Fruit fly (Drosophila melanogaster) whole organism, embryonic: ENCODE measurements around the gene Osbp.

Source experiments
- Ada2b ChIP-seq: fragments of 200-800 bp; sonication (Bioruptor generic); IDR thresholded peaks from 2 replicates; pipeline ENCODE4 v1.3.6; 2022; ENCODE audit warnings: missing biosample characterization, missing genetic modification characterization
- Atf6 ChIP-seq: fragments of 200-800 bp; sonication (Bioruptor generic); IDR thresholded peaks from 2 replicates; pipeline ENCODE4 v1.3.6; 2022; ENCODE audit warnings: missing biosample characterization, missing genetic modification characterization
- CG10979 ChIP-seq: fragments of 200-800 bp; sonication (Bioruptor generic); optimal IDR thresholded peaks from 2 replicates; lab custom pipeline; 2018; ENCODE audit warnings: missing biosample characterization, mild to moderate bottlenecking, missing genetic modification characterization, moderate library complexity
- CG11695 ChIP-seq: fragments of 200-800 bp; sonication (Bioruptor generic); IDR thresholded peaks from 3 replicates; pipeline ENCODE4 v1.3.6; 2022; ENCODE audit warnings: missing biosample characterization, missing genetic modification characterization
- CG11696 ChIP-seq: fragments of 200-800 bp; sonication (Bioruptor generic); IDR thresholded peaks from 2 replicates; pipeline ENCODE4 v1.3.6; 2022; ENCODE audit warnings: missing biosample characterization, missing genetic modification characterization
- CG12744 ChIP-seq: fragments of 200-800 bp; sonication (Bioruptor generic); optimal IDR thresholded peaks from 2 replicates; lab custom pipeline; 2016; ENCODE audit warnings: missing biosample characterization, missing genetic modification characterization
- CG12942 ChIP-seq: fragments of 200-800 bp; sonication (Bioruptor generic); optimal IDR thresholded peaks from 3 replicates; lab custom pipeline; 2016; ENCODE audit warnings: missing biosample characterization, missing genetic modification characterization
- CG13296 ChIP-seq: fragments of 200-800 bp; sonication (Bioruptor generic); optimal IDR thresholded peaks from 3 replicates; lab custom pipeline; 2018; ENCODE audit warnings: missing biosample characterization, mild to moderate bottlenecking, missing genetic modification characterization
- CG14710 ChIP-seq: fragments of 200-800 bp; sonication (Bioruptor generic); optimal IDR thresholded peaks from 3 replicates; lab custom pipeline; 2019; ENCODE audit warnings: missing biosample characterization, mild to moderate bottlenecking, missing genetic modification characterization, moderate library complexity
- CG16779 ChIP-seq: fragments of 200-800 bp; sonication (Bioruptor generic); IDR thresholded peaks from 2 replicates; pipeline ENCODE4 v1.3.6; 2022; ENCODE audit warnings: missing biosample characterization, missing genetic modification characterization
- CG17568 ChIP-seq: fragments of 200-800 bp; sonication (Bioruptor generic); optimal IDR thresholded peaks from 2 replicates; lab custom pipeline; 2018; ENCODE audit warnings: missing biosample characterization, mild to moderate bottlenecking, missing genetic modification characterization, moderate library complexity
- CG30020 ChIP-seq: fragments of 200-800 bp; optimal IDR thresholded peaks from 2 replicates; lab custom pipeline; 2019; ENCODE audit warnings: missing biosample characterization, mild to moderate bottlenecking, missing genetic modification characterization, moderate library complexity
- CG32772 ChIP-seq: fragments of 200-800 bp; sonication (Bioruptor generic); IDR thresholded peaks from 2 replicates; pipeline ENCODE4 v1.3.6; 2022; ENCODE audit warnings: missing biosample characterization, missing genetic modification characterization
- CG34224 ChIP-seq: fragments of 200-800 bp; sonication (Bioruptor generic); IDR thresholded peaks from 3 replicates; pipeline ENCODE4 v1.3.6; 2022; ENCODE audit warnings: missing biosample characterization, missing genetic modification characterization; ENCODE audit not compliant: partially characterized antibody
- CG43689 ChIP-seq: fragments of 200-800 bp; sonication (Bioruptor generic); IDR thresholded peaks from 2 replicates; pipeline ENCODE4 v1.3.6; 2022; ENCODE audit warnings: missing biosample characterization, missing genetic modification characterization
- CG4424 ChIP-seq: fragments of 200-800 bp; sonication (Bioruptor generic); optimal IDR thresholded peaks from 3 replicates; lab custom pipeline; 2016; ENCODE audit warnings: missing biosample characterization, missing genetic modification characterization
- CG4707 ChIP-seq: fragments of 200-800 bp; sonication (Bioruptor generic); optimal IDR thresholded peaks from 2 replicates; lab custom pipeline; 2018; ENCODE audit warnings: missing biosample characterization, mild to moderate bottlenecking, missing genetic modification characterization, moderate library complexity
- CG6813 ChIP-seq: fragments of 200-800 bp; sonication (Bioruptor generic); optimal IDR thresholded peaks from 2 replicates; lab custom pipeline; 2017; ENCODE audit warnings: missing biosample characterization, missing genetic modification characterization, mild to moderate bottlenecking, moderate library complexity, missing genetic modification reagents
- CG8765 ChIP-seq: fragments of 200-800 bp; sonication (Bioruptor generic); IDR thresholded peaks from 2 replicates; pipeline ENCODE4 v1.3.6; 2022; ENCODE audit warnings: missing biosample characterization, missing genetic modification characterization
- CG9215 ChIP-seq: fragments of 200-800 bp; sonication (Bioruptor generic); IDR thresholded peaks from 2 replicates; pipeline ENCODE4 v1.3.6; 2022; ENCODE audit warnings: missing biosample characterization, missing genetic modification characterization
- Drgx ChIP-seq: fragments of 200-800 bp; sonication (Bioruptor generic); IDR thresholded peaks from 2 replicates; pipeline ENCODE4 v1.3.6; 2022; ENCODE audit warnings: missing biosample characterization, missing genetic modification characterization
- Fer3 ChIP-seq: fragments of 200-800 bp; sonication (Bioruptor generic); optimal IDR thresholded peaks from 2 replicates; lab custom pipeline; 2018; ENCODE audit warnings: missing biosample characterization, mild to moderate bottlenecking, missing genetic modification characterization, moderate library complexity
- H2.0 ChIP-seq: fragments of 200-800 bp; sonication (Bioruptor generic); IDR thresholded peaks from 2 replicates; pipeline ENCODE4 v1.3.6; 2022; ENCODE audit warnings: missing biosample characterization, missing genetic modification characterization
- Hmr ChIP-seq: fragments of 200-800 bp; sonication (Bioruptor generic); optimal IDR thresholded peaks from 3 replicates; lab custom pipeline; 2017; ENCODE audit warnings: mild to moderate bottlenecking, missing biosample characterization, missing genetic modification reagents, missing genetic modification characterization
- MBD-R2 ChIP-seq: fragments of 200-800 bp; sonication (Bioruptor generic); IDR thresholded peaks from 2 replicates; pipeline ENCODE4 v1.3.6; 2022; ENCODE audit warnings: missing biosample characterization, missing genetic modification characterization
- Meics ChIP-seq: fragments of 200-800 bp; sonication (Bioruptor generic); optimal IDR thresholded peaks from 2 replicates; lab custom pipeline; 2017; ENCODE audit warnings: missing biosample characterization, mild to moderate bottlenecking, missing genetic modification characterization
- NK7.1 ChIP-seq: fragments of 200-800 bp; sonication (Bioruptor generic); optimal IDR thresholded peaks from 3 replicates; lab custom pipeline; 2016; ENCODE audit warnings: missing biosample characterization, missing genetic modification characterization
- Sox100B ChIP-seq: fragments of 200-800 bp; sonication (Bioruptor generic); optimal IDR thresholded peaks from 3 replicates; lab custom pipeline; 2018; ENCODE audit warnings: missing biosample characterization, mild to moderate bottlenecking, missing genetic modification characterization
- aop ChIP-seq: fragments of 200-800 bp; sonication (Bioruptor generic); IDR thresholded peaks from 2 replicates; pipeline ENCODE4 v1.3.6; 2022; ENCODE audit warnings: missing biosample characterization, missing genetic modification characterization
- bcd ChIP-seq: fragments of 200-800 bp; sonication (Bioruptor generic); optimal IDR thresholded peaks from 2 replicates; lab custom pipeline; 2017; ENCODE audit warnings: missing biosample characterization, mild to moderate bottlenecking, missing genetic modification characterization
- dati ChIP-seq: fragments of 200-800 bp; sonication (Bioruptor generic); IDR thresholded peaks from 2 replicates; pipeline ENCODE4 v1.3.6; 2022; ENCODE audit warnings: missing biosample characterization, missing genetic modification characterization
- esg ChIP-seq: fragments of 200-800 bp; sonication (Bioruptor generic); conservative IDR thresholded peaks from 2 replicates; pipeline ENCODE4 v1.3.6; 2022; ENCODE audit warnings: missing biosample characterization, missing genetic modification characterization
- grau ChIP-seq: fragments of 200-800 bp; optimal IDR thresholded peaks from 3 replicates; lab custom pipeline; 2019; ENCODE audit warnings: missing biosample characterization, mild to moderate bottlenecking, missing genetic modification characterization, moderate library complexity
- gt ChIP-seq: fragments of 200-800 bp; sonication (Bioruptor generic); IDR thresholded peaks from 2 replicates; pipeline ENCODE4 v1.3.6; 2022; ENCODE audit warnings: missing biosample characterization, missing genetic modification characterization
- h ChIP-seq: fragments of >200 bp; optimal IDR thresholded peaks from 2 replicates; lab custom pipeline; 2017
- insv ChIP-seq, 2 experiments: fragments of 200-800 bp; sonication (Bioruptor generic); optimal IDR thresholded peaks; 3 replicates each; lab custom pipeline; 2016 to 2018; ENCODE audit warnings: missing biosample characterization in 2 of 2, missing genetic modification characterization in 2 of 2
- ken ChIP-seq: fragments of 200-800 bp; sonication (Bioruptor generic); IDR thresholded peaks from 3 replicates; pipeline ENCODE4 v1.3.6; 2022; ENCODE audit warnings: missing biosample characterization, missing genetic modification characterization
- luna ChIP-seq: fragments of 200-800 bp; sonication (Bioruptor generic); optimal IDR thresholded peaks from 2 replicates; lab custom pipeline; 2016; ENCODE audit warnings: missing biosample characterization, missing genetic modification characterization
- nmo ChIP-seq: fragments of 200-800 bp; sonication (Bioruptor generic); optimal IDR thresholded peaks from 2 replicates; lab custom pipeline; 2018; ENCODE audit warnings: missing biosample characterization, mild to moderate bottlenecking, missing genetic modification characterization, moderate library complexity
- odd ChIP-seq: fragments of 200-800 bp; sonication (Bioruptor generic); optimal IDR thresholded peaks from 2 replicates; lab custom pipeline; 2017; ENCODE audit warnings: missing biosample characterization, mild to moderate bottlenecking, missing genetic modification characterization
- org-1 ChIP-seq: fragments of 200-800 bp; sonication (Bioruptor generic); optimal IDR thresholded peaks from 2 replicates; lab custom pipeline; 2017; ENCODE audit warnings: missing biosample characterization, missing genetic modification characterization
- pfk ChIP-seq: fragments of 200-800 bp; sonication (Bioruptor generic); optimal IDR thresholded peaks from 2 replicates; lab custom pipeline; 2018; ENCODE audit warnings: missing biosample characterization, mild to moderate bottlenecking, missing genetic modification characterization, moderate library complexity
- rib ChIP-seq: fragments of 200-800 bp; sonication (Bioruptor generic); IDR thresholded peaks from 2 replicates; pipeline ENCODE4 v1.3.6; 2022; ENCODE audit warnings: missing biosample characterization, missing genetic modification characterization
- row ChIP-seq: fragments of 200-800 bp; sonication (Bioruptor generic); IDR thresholded peaks from 3 replicates; pipeline ENCODE4 v1.3.6; 2022; ENCODE audit warnings: missing biosample characterization, missing genetic modification characterization
- run ChIP-seq: fragments of 200-800 bp; sonication (Bioruptor generic); optimal IDR thresholded peaks from 3 replicates; lab custom pipeline; 2018; ENCODE audit warnings: missing biosample characterization, mild to moderate bottlenecking, missing genetic modification characterization
- sens-2 ChIP-seq: fragments of 200-800 bp; sonication (Bioruptor generic); IDR thresholded peaks from 2 replicates; pipeline ENCODE4 v1.3.6; 2022; ENCODE audit warnings: missing biosample characterization, missing genetic modification characterization
- sug ChIP-seq: fragments of 200-800 bp; optimal IDR thresholded peaks from 2 replicates; lab custom pipeline; 2019; ENCODE audit warnings: missing biosample characterization, mild to moderate bottlenecking, missing genetic modification characterization, moderate library complexity
- tio ChIP-seq: fragments of 200-800 bp; sonication (Bioruptor generic); optimal IDR thresholded peaks from 2 replicates; lab custom pipeline; 2017; ENCODE audit warnings: missing biosample characterization, missing genetic modification characterization, inconsistent platforms
- tna ChIP-seq: fragments of 200-800 bp; sonication (Bioruptor generic); IDR thresholded peaks from 2 replicates; pipeline ENCODE4 v1.3.6; 2022; ENCODE audit warnings: missing biosample characterization, missing genetic modification characterization; ENCODE audit not compliant: partially characterized antibody
- toy ChIP-seq: fragments of 200-800 bp; sonication (Bioruptor generic); IDR thresholded peaks from 2 replicates; pipeline ENCODE4 v1.3.6; 2022; ENCODE audit warnings: missing biosample characterization, missing genetic modification characterization
- vnd ChIP-seq: fragments of 200-800 bp; sonication (Bioruptor generic); IDR thresholded peaks from 3 replicates; pipeline ENCODE4 v1.3.6; 2022; ENCODE audit warnings: missing biosample characterization, missing genetic modification characterization; ENCODE audit not compliant: partially characterized antibody

Osbp gene

dm6 chr3R:24893320-24893955 is 44.6 kb downstream of the Osbp start (continued):
- peak; percentile 93 for TF ChIP-seq Sox100B (GFP tag; lab: Kevin White, UChicago)
- no peak for TF ChIP-seq CG16779
- TF ChIP-seq tio (GFP tag; lab: Kevin White, UChicago) = no peak
- TF ChIP-seq vnd (GFP tag; lab: Robert Waterston, UW) = no peak
- peak; percentile 52 for TF ChIP-seq CG12942
- TF ChIP-seq CG14710 (tag; lab: Kevin White, UChicago) = peak; percentile 94
- TF ChIP-seq CG10979 (tag; lab: Kevin White, UChicago) = peak; percentile 95
- peak; percentile 79 for TF ChIP-seq CG13296 (GFP tag; lab: Kevin White, UChicago)
- no peak for TF ChIP-seq h (lab: Kevin White, UChicago)
- peak; percentile 68 for TF ChIP-seq Fer3 (tag; lab: Kevin White, UChicago)
- TF ChIP-seq Drgx (GFP tag; lab: Robert Waterston, UW) = peak; percentile 84
- peak; percentile 24; the same call in 1 of the 2 replicates for TF ChIP-seq H2.0
- TF ChIP-seq CG32772 (GFP tag; lab: Robert Waterston, UW) = peak; percentile 34
- peak; percentile 85 for TF ChIP-seq CG11695 (GFP tag; lab: Robert Waterston, UW)
- peak; percentile 76 for TF ChIP-seq run
- TF ChIP-seq nmo = peak; percentile 95
- TF ChIP-seq CG17568 (GFP tag; lab: Kevin White, UChicago) = no peak
- TF ChIP-seq CG11696 (GFP tag; lab: Robert Waterston, UW) = peak; percentile 57
- TF ChIP-seq gt (GFP tag; lab: Robert Waterston, UW) = no peak
- TF ChIP-seq CG34224 (GFP tag; lab: Robert Waterston, UW) = no peak
- TF ChIP-seq Ada2b = peak; percentile 61
- TF ChIP-seq CG12744 = no peak
- TF ChIP-seq org-1 (GFP tag; lab: Kevin White, UChicago) = peak; percentile 66
- TF ChIP-seq CG4424 (GFP tag; lab: Kevin White, UChicago) = peak; percentile 76
- 0 out of 2 replicates have a peak, but pooled peaks have one; percentile 19 for TF ChIP-seq CG8765 (GFP tag; lab: Robert Waterston, UW)
- TF ChIP-seq grau (tag; lab: Kevin White, UChicago) = peak; percentile 88
- no peak for TF ChIP-seq luna (GFP tag; lab: Kevin White, UChicago)
- peak; percentile 80 for TF ChIP-seq bcd (GFP tag; lab: Kevin White, UChicago)
- peak; percentile 78 for TF ChIP-seq row (GFP tag; lab: Robert Waterston, UW)
- TF ChIP-seq MBD-R2 (GFP tag; lab: Robert Waterston, UW) = no peak; the same call in 1 of the 2 replicates
- no peak for TF ChIP-seq toy (GFP tag; lab: Robert Waterston, UW)
- peak; percentile 73 for TF ChIP-seq CG30020 (tag; lab: Kevin White, UChicago)
- TF ChIP-seq NK7.1 (GFP tag; lab: Kevin White, UChicago) = no peak
- no peak for TF ChIP-seq tna (GFP tag; lab: Robert Waterston, UW)
- no peak for TF ChIP-seq pfk (GFP tag; lab: Kevin White, UChicago)
- no peak for TF ChIP-seq sens-2 (GFP tag; lab: Robert Waterston, UW)
- TF ChIP-seq odd (GFP tag; lab: Kevin White, UChicago) = peak; percentile 60
- TF ChIP-seq insv (GFP tag; optimal IDR thresholded peaks at IDR 0.05; lab: Kevin White, UChicago) = peak in 1 of 2 experiments; percentile 14
- peak; percentile 57 for TF ChIP-seq CG9215 (GFP tag; lab: Robert Waterston, UW)
- no peak for TF ChIP-seq CG4707 (GFP tag; lab: Kevin White, UChicago)
- no peak for TF ChIP-seq CG43689 (GFP tag; lab: Robert Waterston, UW)
- no peak for TF ChIP-seq rib (GFP tag; lab: Robert Waterston, UW)
- peak; percentile 58 for TF ChIP-seq CG6813 (GFP tag; lab: Kevin White, UChicago)
- TF ChIP-seq ken (GFP tag; lab: Robert Waterston, UW) = no peak
- peak; percentile 66 for TF ChIP-seq Hmr
- TF ChIP-seq sug (tag; lab: Kevin White, UChicago) = no peak
- TF ChIP-seq Atf6 = peak; percentile 62; the same call in 1 of the 2 replicates
- TF ChIP-seq Meics (GFP tag; lab: Kevin White, UChicago) = peak; percentile 82
- no peak for TF ChIP-seq dati (GFP tag; lab: Robert Waterston, UW)
- no peak for TF ChIP-seq aop
- TF ChIP-seq esg = peak; percentile 64
